Worm (Caenorhabditis elegans) whole organism, early embryonic: ENCODE data around the gene gpx-5.

Experiments
- ama-1 ChIP-seq: fragments of 150-350 bp; optimal IDR thresholded peaks from 2 replicates; lab custom pipeline; 2014
- ceh-13 ChIP-seq: fragments of 200-800 bp; sonication (Bioruptor generic); optimal IDR thresholded peaks from 2 replicates; lab custom pipeline; 2018; ENCODE audit warnings: mild to moderate bottlenecking, missing genetic modification characterization, missing compliant biosample characterization
- ceh-36 ChIP-seq: sonication (generic microtip); optimal IDR thresholded peaks from 2 replicates; lab custom pipeline; 2016; ENCODE audit warnings: missing genetic modification characterization, inconsistent platforms, missing compliant biosample characterization
- ets-7 ChIP-seq: sonication (generic microtip); optimal IDR thresholded peaks from 2 replicates; lab custom pipeline; 2016; ENCODE audit warnings: missing genotype, missing genetic modification characterization, missing compliant biosample characterization
- flt-1 ChIP-seq: fragments of 200-800 bp; sonication (Bioruptor generic); IDR thresholded peaks from 2 replicates; pipeline ENCODE4 v1.3.6; 2022; ENCODE audit warnings: missing genetic modification characterization, missing compliant biosample characterization
- hmbx-1 ChIP-seq: sonication (generic microtip); optimal IDR thresholded peaks from 2 replicates; lab custom pipeline; 2016; ENCODE audit warnings: mild to moderate bottlenecking, missing genetic modification characterization, missing compliant biosample characterization
- tbx-11 ChIP-seq: fragments of 200-800 bp; sonication (Bioruptor generic); IDR thresholded peaks from 2 replicates; pipeline ENCODE4 v1.3.6; 2022; ENCODE audit warnings: missing genetic modification characterization, missing compliant biosample characterization
- tra-4 ChIP-seq: sonication (generic microtip); optimal IDR thresholded peaks from 2 replicates; lab custom pipeline; 2017; ENCODE audit warnings: missing genetic modification characterization, missing compliant biosample characterization

DNA sequence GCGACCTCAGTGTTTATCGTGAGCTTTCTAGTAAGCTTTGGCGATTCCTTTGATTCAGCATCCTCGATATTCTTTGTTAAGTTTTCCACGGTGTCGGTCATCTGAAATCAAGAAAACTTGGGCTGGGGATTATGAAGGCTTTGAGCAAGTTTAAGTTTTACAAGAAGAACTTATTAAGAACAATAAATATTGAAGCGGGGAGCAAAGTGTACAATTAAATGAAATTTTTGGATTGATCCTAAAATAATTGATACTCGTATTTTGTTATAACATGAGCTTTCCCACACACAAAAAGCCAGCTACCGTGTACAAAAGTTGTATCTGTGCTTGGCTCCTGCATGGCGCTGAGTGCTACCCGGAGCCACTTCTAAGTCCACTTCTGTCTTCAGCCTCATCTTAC lies 50.5 kb downstream of the gpx-5 start, which contains the start of gene F34H10.3:
- TF ChIP-seq ama-1 (no peak), tbx-11 (GFP tag; lab: Robert Waterston, UW) (no peak), tra-4 (tag; lab: Kevin White, UChicago) (no peak), ets-7 (no peak), ceh-13 (GFP tag; lab: Kevin White, UChicago) (no peak), ceh-36 (tag; lab: Kevin White, UChicago) (no peak), hmbx-1 (no peak), flt-1 (GFP tag; lab: Robert Waterston, UW) (no peak)
